Worm (Caenorhabditis elegans) whole organism, early embryonic: ENCODE results near the gene twk-23.

Experiments used
- aly-1 ChIP-seq: sonication (generic microtip); optimal IDR thresholded peaks from 2 replicates; lab custom pipeline; 2016; ENCODE audit warnings: missing genetic modification characterization, missing compliant biosample characterization
- ama-1 ChIP-seq: fragments of 150-350 bp; optimal IDR thresholded peaks from 2 replicates; lab custom pipeline; 2014
- ceh-13 ChIP-seq: fragments of 200-800 bp; sonication (Bioruptor generic); optimal IDR thresholded peaks from 2 replicates; lab custom pipeline; 2018; ENCODE audit warnings: mild to moderate bottlenecking, missing genetic modification characterization, missing compliant biosample characterization
- ets-7 ChIP-seq: sonication (generic microtip); optimal IDR thresholded peaks from 2 replicates; lab custom pipeline; 2016; ENCODE audit warnings: missing genotype, missing genetic modification characterization, missing compliant biosample characterization
- flt-1 ChIP-seq: fragments of 200-800 bp; sonication (Bioruptor generic); IDR thresholded peaks from 2 replicates; pipeline ENCODE4 v1.3.6; 2022; ENCODE audit warnings: missing genetic modification characterization, missing compliant biosample characterization
- hmbx-1 ChIP-seq: sonication (generic microtip); optimal IDR thresholded peaks from 2 replicates; lab custom pipeline; 2016; ENCODE audit warnings: mild to moderate bottlenecking, missing genetic modification characterization, missing compliant biosample characterization
- hmg-4 ChIP-seq: fragments of 200-800 bp; sonication (Bioruptor generic); optimal IDR thresholded peaks from 2 replicates; lab custom pipeline; 2018; ENCODE audit warnings: mild to moderate bottlenecking, missing genetic modification characterization, missing compliant biosample characterization
- pes-1 ChIP-seq: fragments of 200-800 bp; sonication (Bioruptor generic); IDR thresholded peaks from 2 replicates; pipeline ENCODE4 v1.3.6; 2022; ENCODE audit warnings: missing genetic modification reagents, missing genetic modification characterization, missing compliant biosample characterization
- scrt-1 ChIP-seq: fragments of 200-800 bp; sonication (Bioruptor generic); IDR thresholded peaks from 2 replicates; pipeline ENCODE4 v1.3.6; 2022; ENCODE audit warnings: missing genetic modification characterization, missing compliant biosample characterization
- sea-1 ChIP-seq: fragments of 200-800 bp; sonication (Bioruptor generic); conservative IDR thresholded peaks from 2 replicates; pipeline ENCODE4 v1.3.6; 2022; ENCODE audit warnings: missing genetic modification characterization, missing compliant biosample characterization
- tbx-11 ChIP-seq: fragments of 200-800 bp; sonication (Bioruptor generic); IDR thresholded peaks from 2 replicates; pipeline ENCODE4 v1.3.6; 2022; ENCODE audit warnings: missing genetic modification characterization, missing compliant biosample characterization
- tbx-37 ChIP-seq: fragments of 200-800 bp; sonication (Bioruptor generic); conservative IDR thresholded peaks from 2 replicates; pipeline ENCODE4 v1.3.6; 2022; ENCODE audit warnings: missing genetic modification reagents, missing genetic modification characterization, missing compliant biosample characterization

- TF ChIP-seq tbx-11 (GFP tag; lab: Robert Waterston, UW) (no peak), aly-1 (tag; lab: Kevin White, UChicago) (no peak), sea-1 (GFP tag; lab: Robert Waterston, UW) (no peak), ama-1 (lab: Kevin White, UChicago) (no peak), hmg-4 (GFP tag; lab: Kevin White, UChicago) (no peak), ets-7 (tag; lab: Kevin White, UChicago) (no peak), pes-1 (GFP tag; lab: Robert Waterston, UW) (no peak), tbx-37 (GFP tag; lab: Robert Waterston, UW) (no peak), flt-1 (no peak), ceh-13 (GFP tag; lab: Kevin White, UChicago) (no peak), scrt-1 (no peak), hmbx-1 (no peak)
These were observed 29.2 kb upstream of the twk-23 start, which contains the start of gene mct-3 for ce11 chrX:13852606-13853005.
